Fruit fly (Drosophila melanogaster) whole organism, pupa: ENCODE data around the gene rdo.

Experiments used
- CG34367 ChIP-seq: fragments of 200-800 bp; sonication (Bioruptor generic); optimal IDR thresholded peaks from 2 replicates; lab custom pipeline; 2018; ENCODE audit warnings: missing biosample characterization, mild to moderate bottlenecking, missing genetic modification characterization
- CG9948 ChIP-seq: fragments of 200-800 bp; sonication (Bioruptor generic); optimal IDR thresholded peaks from 2 replicates; lab custom pipeline; 2018; ENCODE audit warnings: missing biosample characterization, mild to moderate bottlenecking, missing genetic modification characterization, moderate library complexity
- EcR ChIP-seq: fragments of 200-800 bp; sonication (Bioruptor generic); optimal IDR thresholded peaks from 3 replicates; lab custom pipeline; 2019; ENCODE audit warnings: missing biosample characterization, missing genetic modification characterization, mild to moderate bottlenecking, moderate library complexity, missing genetic modification reagents
- Pif1A ChIP-seq: fragments of 200-800 bp; sonication (Bioruptor generic); optimal IDR thresholded peaks from 3 replicates; lab custom pipeline; 2016; ENCODE audit warnings: missing biosample characterization, missing genetic modification characterization
- Pif1B ChIP-seq: fragments of 200-800 bp; sonication (Bioruptor generic); optimal IDR thresholded peaks from 3 replicates; lab custom pipeline; 2016; ENCODE audit warnings: missing biosample characterization, missing genetic modification characterization

- no peak for TF ChIP-seq CG34367 (tag; lab: Kevin White, UChicago)
- no peak for TF ChIP-seq CG9948 (tag; lab: Kevin White, UChicago)
- no peak for TF ChIP-seq Pif1B
- TF ChIP-seq EcR = no peak
- TF ChIP-seq Pif1A (GFP tag; lab: Kevin White, UChicago) = no peak
These were observed 4.5 kb upstream of the rdo start, which contains the start of the genes CG42634 and CG42635 for dm6 chr2L:18007635-18008034.
